Fruit fly (Drosophila melanogaster) whole organism, embryonic: Measurements from ENCODE around the gene FucTA.
A peak's percentile ranks its signal among the peaks of the same experiment; 100 is the strongest.

Source experiments
- BtbVII ChIP-seq: fragments of 200-800 bp; sonication (Bioruptor generic); optimal IDR thresholded peaks from 3 replicates; lab custom pipeline; 2017; ENCODE audit warnings: missing biosample characterization, mild to moderate bottlenecking, missing genetic modification characterization
- CG11398 ChIP-seq: fragments of 200-800 bp; sonication (Bioruptor generic); optimal IDR thresholded peaks from 2 replicates; lab custom pipeline; 2016; ENCODE audit warnings: missing biosample characterization, missing genetic modification characterization
- CG13296 ChIP-seq: fragments of 200-800 bp; sonication (Bioruptor generic); optimal IDR thresholded peaks from 3 replicates; lab custom pipeline; 2018; ENCODE audit warnings: missing biosample characterization, mild to moderate bottlenecking, missing genetic modification characterization
- CG1602 ChIP-seq: fragments of 200-800 bp; sonication (Bioruptor generic); optimal IDR thresholded peaks from 3 replicates; lab custom pipeline; 2016; ENCODE audit warnings: missing biosample characterization, missing genetic modification characterization
- CG17328 ChIP-seq: fragments of 200-800 bp; sonication (Bioruptor generic); IDR thresholded peaks from 2 replicates; pipeline ENCODE4 v1.3.6; 2022; ENCODE audit warnings: missing biosample characterization, missing genetic modification characterization
- CG18599 ChIP-seq: fragments of 200-800 bp; sonication (Bioruptor generic); optimal IDR thresholded peaks from 3 replicates; lab custom pipeline; 2017; ENCODE audit warnings: missing biosample characterization, missing genetic modification characterization, mild to moderate bottlenecking, moderate library complexity, missing genetic modification reagents
- CG7271 ChIP-seq: fragments of 200-800 bp; sonication (Bioruptor generic); optimal IDR thresholded peaks from 2 replicates; lab custom pipeline; 2018; ENCODE audit warnings: missing biosample characterization, mild to moderate bottlenecking, missing genetic modification characterization, moderate library complexity
- CG7357 ChIP-seq: fragments of 200-800 bp; sonication (Bioruptor generic); IDR thresholded peaks from 3 replicates; pipeline ENCODE4 v1.3.6; 2022; ENCODE audit warnings: missing biosample characterization, missing genetic modification characterization
- CG9215 ChIP-seq: fragments of 200-800 bp; sonication (Bioruptor generic); IDR thresholded peaks from 2 replicates; pipeline ENCODE4 v1.3.6; 2022; ENCODE audit warnings: missing biosample characterization, missing genetic modification characterization
- Camta ChIP-seq: fragments of 200-800 bp; sonication (Bioruptor generic); optimal IDR thresholded peaks from 2 replicates; lab custom pipeline; 2016; ENCODE audit warnings: missing biosample characterization, missing genetic modification characterization
- D19A ChIP-seq: fragments of 200-800 bp; optimal IDR thresholded peaks from 3 replicates; lab custom pipeline; 2019; ENCODE audit warnings: missing biosample characterization, mild to moderate bottlenecking, missing genetic modification characterization, moderate library complexity
- E2f1 ChIP-seq: fragments of 200-800 bp; sonication (Bioruptor generic); IDR thresholded peaks from 2 replicates; pipeline ENCODE4 v1.3.6; 2022; ENCODE audit warnings: missing biosample characterization, missing genetic modification characterization
- Fer2 ChIP-seq: fragments of 200-800 bp; sonication (Bioruptor generic); optimal IDR thresholded peaks from 2 replicates; lab custom pipeline; 2018; ENCODE audit warnings: missing biosample characterization, mild to moderate bottlenecking, missing genetic modification characterization, moderate library complexity
- Gsc ChIP-seq: fragments of 200-800 bp; sonication (Bioruptor generic); IDR thresholded peaks from 2 replicates; pipeline ENCODE4 v1.3.6; 2022; ENCODE audit warnings: missing biosample characterization, missing genetic modification characterization
- HLH4C ChIP-seq: fragments of 200-800 bp; sonication (Bioruptor generic); IDR thresholded peaks from 3 replicates; pipeline ENCODE4 v1.3.6; 2022; ENCODE audit warnings: missing biosample characterization, missing genetic modification characterization; ENCODE audit not compliant: partially characterized antibody
- Hmr ChIP-seq: fragments of 200-800 bp; sonication (Bioruptor generic); optimal IDR thresholded peaks from 3 replicates; lab custom pipeline; 2017; ENCODE audit warnings: mild to moderate bottlenecking, missing biosample characterization, missing genetic modification reagents, missing genetic modification characterization
- Lim3 ChIP-seq: fragments of 200-800 bp; sonication (Bioruptor generic); IDR thresholded peaks from 2 replicates; pipeline ENCODE4 v1.3.6; 2022; ENCODE audit warnings: missing biosample characterization, missing genetic modification characterization
- Lpt ChIP-seq: fragments of >200 bp; optimal IDR thresholded peaks from 2 replicates; lab custom pipeline; 2018; ENCODE audit warnings: missing biosample characterization, missing genetic modification characterization
- MESR4 ChIP-seq: fragments of 200-800 bp; sonication (Bioruptor generic); optimal IDR thresholded peaks from 2 replicates; lab custom pipeline; 2018; ENCODE audit warnings: missing biosample characterization, mild to moderate bottlenecking, missing genetic modification characterization, moderate library complexity
- NC2β ChIP-seq: fragments of 200-800 bp; sonication (Bioruptor generic); optimal IDR thresholded peaks from 2 replicates; lab custom pipeline; 2016; ENCODE audit warnings: missing biosample characterization, missing genetic modification characterization
- Rx ChIP-seq: fragments of 200-800 bp; sonication (Bioruptor generic); IDR thresholded peaks from 2 replicates; pipeline ENCODE4 v1.3.6; 2022; ENCODE audit warnings: missing biosample characterization, missing genetic modification characterization
- Side ChIP-seq: fragments of 200-800 bp; sonication (Bioruptor generic); optimal IDR thresholded peaks from 2 replicates; lab custom pipeline; 2016; ENCODE audit warnings: missing biosample characterization, missing genetic modification characterization
- Vsx1 ChIP-seq: fragments of 200-800 bp; sonication (Bioruptor generic); optimal IDR thresholded peaks from 2 replicates; lab custom pipeline; 2017; ENCODE audit warnings: missing biosample characterization, mild to moderate bottlenecking, missing genetic modification characterization, missing genetic modification reagents
- Xbp1 ChIP-seq: fragments of 200-800 bp; sonication (Bioruptor generic); optimal IDR thresholded peaks from 3 replicates; lab custom pipeline; 2016; ENCODE audit warnings: missing biosample characterization, mild to moderate bottlenecking, missing genetic modification characterization
- ab ChIP-seq: fragments of 200-800 bp; sonication (Bioruptor generic); optimal IDR thresholded peaks from 2 replicates; lab custom pipeline; 2016; ENCODE audit warnings: missing biosample characterization, missing genetic modification characterization
- bbx ChIP-seq: fragments of 200-800 bp; sonication (Bioruptor generic); IDR thresholded peaks from 2 replicates; pipeline ENCODE4 v1.3.6; 2022; ENCODE audit warnings: missing biosample characterization, missing genetic modification characterization; ENCODE audit not compliant: partially characterized antibody
- chm ChIP-seq: fragments of 200-800 bp; sonication (Bioruptor generic); IDR thresholded peaks from 2 replicates; pipeline ENCODE4 v1.3.6; 2022; ENCODE audit warnings: missing biosample characterization, missing genetic modification characterization
- dimm ChIP-seq: fragments of 200-800 bp; sonication (Bioruptor generic); IDR thresholded peaks from 2 replicates; pipeline ENCODE4 v1.3.6; 2022; ENCODE audit warnings: missing biosample characterization, missing genetic modification characterization
- dpn ChIP-seq, 2 experiments: fragments of 200-800 bp; sonication (Bioruptor generic); optimal IDR thresholded peaks; 3 replicates each; lab custom pipeline; 2016; ENCODE audit warnings: missing biosample characterization in 2 of 2, missing genetic modification characterization in 2 of 2
- eve ChIP-seq, 2 experiments: fragments of >200 bp; optimal IDR thresholded peaks; 2 replicates each; lab custom pipeline; 2017; ENCODE audit warnings: missing biosample characterization in 2 of 2, missing genetic modification characterization in 2 of 2
- eyg ChIP-seq: fragments of 200-800 bp; sonication (Bioruptor generic); optimal IDR thresholded peaks from 3 replicates; lab custom pipeline; 2016; ENCODE audit warnings: missing biosample characterization, missing genetic modification characterization
- gro ChIP-seq: fragments of 200-800 bp; sonication (Bioruptor generic); optimal IDR thresholded peaks from 2 replicates; lab custom pipeline; 2016; ENCODE audit warnings: missing biosample characterization, missing genetic modification characterization
- jing ChIP-seq: fragments of 200-800 bp; sonication (Bioruptor generic); optimal IDR thresholded peaks from 2 replicates; lab custom pipeline; 2018; ENCODE audit warnings: missing biosample characterization, mild to moderate bottlenecking, missing genetic modification characterization
- ken ChIP-seq: fragments of 200-800 bp; sonication (Bioruptor generic); IDR thresholded peaks from 3 replicates; pipeline ENCODE4 v1.3.6; 2022; ENCODE audit warnings: missing biosample characterization, missing genetic modification characterization
- luna ChIP-seq: fragments of 200-800 bp; sonication (Bioruptor generic); optimal IDR thresholded peaks from 2 replicates; lab custom pipeline; 2016; ENCODE audit warnings: missing biosample characterization, missing genetic modification characterization
- prd ChIP-seq, 3 experiments: fragments of >200 bp in 2 of 3; fragments of 200-800 bp in 1 of 3; sonication (Bioruptor generic) in 1 of 3; optimal IDR thresholded peaks in 2 of 3; IDR thresholded peaks in 1 of 3; 2 replicates in 2 of 3; 3 replicates in 1 of 3; pipeline versions ENCODE4 v1.3.6 to Lab custom; 2017 to 2022; ENCODE audit warnings: missing biosample characterization in 1 of 3, missing genetic modification characterization in 1 of 3
- tio ChIP-seq: fragments of 200-800 bp; sonication (Bioruptor generic); optimal IDR thresholded peaks from 2 replicates; lab custom pipeline; 2017; ENCODE audit warnings: missing biosample characterization, missing genetic modification characterization, inconsistent platforms
- trem ChIP-seq: fragments of 200-800 bp; optimal IDR thresholded peaks from 3 replicates; lab custom pipeline; 2019; ENCODE audit warnings: missing biosample characterization, mild to moderate bottlenecking, missing genetic modification characterization, moderate library complexity
- trh ChIP-seq: fragments of 200-800 bp; sonication (Bioruptor generic); optimal IDR thresholded peaks from 2 replicates; lab custom pipeline; 2016; ENCODE audit warnings: missing biosample characterization, missing genetic modification characterization
- unpg ChIP-seq: fragments of 200-800 bp; sonication (Bioruptor generic); optimal IDR thresholded peaks from 3 replicates; lab custom pipeline; 2018; ENCODE audit warnings: missing biosample characterization, mild to moderate bottlenecking, missing genetic modification characterization, moderate library complexity

The FucTA gene

DNA sequence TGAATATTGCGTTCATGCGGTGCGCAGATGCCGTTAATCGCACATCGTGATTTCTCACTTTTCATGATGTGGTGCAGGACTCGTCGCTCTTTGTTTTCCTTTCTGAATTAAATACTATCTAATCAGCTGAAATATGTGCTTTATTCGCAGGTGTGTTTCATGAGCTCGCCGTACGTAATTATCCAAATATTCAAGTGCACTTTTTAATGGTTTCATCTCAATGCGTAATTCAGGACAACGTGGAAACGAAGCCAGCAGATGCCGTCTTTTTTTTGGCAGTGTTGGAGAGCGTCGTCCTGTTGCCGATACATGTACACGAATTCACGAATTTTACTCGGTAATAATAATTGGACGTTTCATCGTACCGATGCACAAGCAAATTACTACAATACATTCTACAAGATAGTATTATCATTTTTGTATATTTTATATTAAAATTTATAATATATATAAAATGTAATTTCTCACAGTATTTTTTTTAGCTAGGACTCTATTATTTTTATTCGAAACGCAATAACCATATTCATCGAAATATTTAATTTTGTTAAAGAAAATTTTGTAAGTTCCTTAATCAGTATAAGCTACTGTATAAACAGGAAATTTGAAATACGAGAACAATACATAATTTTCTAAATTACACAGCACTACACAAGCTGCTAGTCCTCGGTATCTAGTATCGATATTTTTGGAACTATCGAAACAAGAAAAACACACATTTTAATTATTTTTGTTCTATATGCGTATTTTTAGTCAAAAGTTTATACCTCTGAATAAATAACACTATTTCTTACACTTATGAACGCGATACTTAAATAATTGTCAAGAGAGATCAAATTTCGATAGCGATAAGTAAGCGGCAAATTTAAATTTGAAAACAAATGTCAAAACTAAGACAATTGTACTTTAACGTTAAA lies 10.0 kb upstream of the FucTA start, which contains the start of gene CG12316 (continued):
- TF ChIP-seq BtbVII (peak; percentile 91), trh (peak; percentile 42), eyg (GFP tag; lab: Kevin White, UChicago) (peak; percentile 85), CG13296 (GFP tag; lab: Kevin White, UChicago) (peak; percentile 93), CG18599 (GFP tag; lab: Kevin White, UChicago) (peak; percentile 96), dimm (GFP tag; lab: Robert Waterston, UW) (no peak; the same call in none of the 2 replicates), HLH4C (GFP tag; lab: Robert Waterston, UW) (peak; percentile 83), D19A (peak; percentile 90), eve (GFP tag; optimal IDR thresholded peaks at IDR 0.05; lab: Kevin White, UChicago) (no peak), Lim3 (GFP tag; lab: Robert Waterston, UW) (no peak), prd (optimal IDR thresholded peaks at IDR 0.05; lab: Kevin White, UChicago) (no peak), prd (GFP tag; IDR thresholded peaks at IDR 0.05; lab: Robert Waterston, UW) (peak; percentile 89), Lpt (no peak), Vsx1 (GFP tag; lab: Kevin White, UChicago) (peak; percentile 81), Xbp1 (GFP tag; lab: Kevin White, UChicago) (peak; percentile 88), CG11398 (GFP tag; lab: Kevin White, UChicago) (peak; percentile 91), ab (GFP tag; lab: Kevin White, UChicago) (peak; percentile 57), ken (peak; percentile 85), Rx (peak; percentile 80), Gsc (no peak), chm (GFP tag; lab: Robert Waterston, UW) (peak; percentile 91), E2f1 (GFP tag; lab: Robert Waterston, UW) (peak; percentile 77), Side (peak; percentile 93), trem (tag; lab: Kevin White, UChicago) (peak; percentile 91), Fer2 (tag; lab: Kevin White, UChicago) (peak; percentile 81), gro (GFP tag; lab: Kevin White, UChicago) (peak; percentile 92), CG7271 (tag; lab: Kevin White, UChicago) (peak; percentile 73), Camta (GFP tag; lab: Kevin White, UChicago) (peak; percentile 88), CG1602 (GFP tag; lab: Kevin White, UChicago) (peak; percentile 77), tio (peak; percentile 79), MESR4 (peak; percentile 70), CG9215 (GFP tag; lab: Robert Waterston, UW) (peak; percentile 76), dpn (GFP tag; optimal IDR thresholded peaks at IDR 0.05; lab: Kevin White, UChicago) (peak; percentile 84 to 89), bbx (GFP tag; lab: Robert Waterston, UW) (peak; percentile 73; the same call in 1 of the 2 replicates), luna (GFP tag; lab: Kevin White, UChicago) (peak; percentile 77), jing (GFP tag; lab: Kevin White, UChicago) (peak; percentile 77), Hmr (GFP tag; lab: Kevin White, UChicago) (peak; percentile 94), unpg (peak; percentile 94), NC2β (peak; percentile 83), CG7357 (GFP tag; lab: Robert Waterston, UW) (peak; percentile 74), CG17328 (GFP tag; lab: Robert Waterston, UW) (peak; percentile 84)
